Fruit fly (Drosophila melanogaster) whole organism, embryonic: ENCODE measurements around the gene cue.

Source experiments
- Bgb ChIP-seq: fragments of 200-800 bp; sonication (Bioruptor generic); IDR thresholded peaks from 2 replicates; pipeline ENCODE4 v1.3.6; 2022; ENCODE audit warnings: missing biosample characterization, missing genetic modification characterization; ENCODE audit not compliant: partially characterized antibody
- CG1024 ChIP-seq: fragments of 200-800 bp; sonication (Bioruptor generic); IDR thresholded peaks from 2 replicates; pipeline ENCODE4 v1.3.6; 2022; ENCODE audit warnings: missing biosample characterization, missing genetic modification characterization
- CG10267 ChIP-seq: fragments of 200-800 bp; sonication (Bioruptor generic); optimal IDR thresholded peaks from 2 replicates; lab custom pipeline; 2018; ENCODE audit warnings: missing biosample characterization, mild to moderate bottlenecking, missing genetic modification characterization, moderate library complexity
- CG10565 ChIP-seq: fragments of 200-800 bp; sonication (Bioruptor generic); optimal IDR thresholded peaks from 3 replicates; lab custom pipeline; 2016; ENCODE audit warnings: missing biosample characterization, mild to moderate bottlenecking, missing genetic modification characterization
- CG11723 ChIP-seq: fragments of 200-800 bp; sonication (Bioruptor generic); optimal IDR thresholded peaks from 2 replicates; lab custom pipeline; 2017; ENCODE audit warnings: missing biosample characterization, mild to moderate bottlenecking, missing genetic modification characterization
- CG12155 ChIP-seq: fragments of 200-800 bp; sonication (Bioruptor generic); optimal IDR thresholded peaks from 3 replicates; lab custom pipeline; 2016; ENCODE audit warnings: missing biosample characterization, missing genetic modification characterization
- CG12391 ChIP-seq: fragments of 200-800 bp; sonication (Bioruptor generic); optimal IDR thresholded peaks from 3 replicates; lab custom pipeline; 2018; ENCODE audit warnings: missing biosample characterization, mild to moderate bottlenecking, missing genetic modification characterization, moderate library complexity
- CG15514 ChIP-seq: fragments of 200-800 bp; sonication (Bioruptor generic); optimal IDR thresholded peaks from 3 replicates; lab custom pipeline; 2017; ENCODE audit warnings: missing biosample characterization, missing genetic modification characterization, mild to moderate bottlenecking, moderate library complexity, missing genetic modification reagents
- CG17361 ChIP-seq: fragments of 200-800 bp; sonication (Bioruptor generic); IDR thresholded peaks from 3 replicates; pipeline ENCODE4 v1.3.6; 2022; ENCODE audit warnings: missing biosample characterization, missing genetic modification characterization
- CG18476 ChIP-seq: fragments of 200-800 bp; sonication (Bioruptor generic); optimal IDR thresholded peaks from 2 replicates; lab custom pipeline; 2016; ENCODE audit warnings: missing biosample characterization, mild to moderate bottlenecking, missing genetic modification characterization
- CG30403 ChIP-seq: fragments of 200-800 bp; sonication (Bioruptor generic); optimal IDR thresholded peaks from 3 replicates; lab custom pipeline; 2016; ENCODE audit warnings: missing biosample characterization, missing genetic modification characterization
- CG30431 ChIP-seq: fragments of 200-800 bp; sonication (Bioruptor generic); optimal IDR thresholded peaks from 2 replicates; lab custom pipeline; 2017; ENCODE audit warnings: missing biosample characterization, missing genetic modification characterization
- CG31365 ChIP-seq: fragments of 200-800 bp; sonication (Bioruptor generic); optimal IDR thresholded peaks from 2 replicates; lab custom pipeline; 2018; ENCODE audit warnings: missing biosample characterization, mild to moderate bottlenecking, missing genetic modification characterization
- CG31441 ChIP-seq: fragments of 200-800 bp; sonication (Bioruptor generic); IDR thresholded peaks from 2 replicates; pipeline ENCODE4 v1.3.6; 2022; ENCODE audit warnings: missing biosample characterization, missing genetic modification characterization
- CG33213 ChIP-seq: fragments of 200-800 bp; sonication (Bioruptor generic); optimal IDR thresholded peaks from 3 replicates; lab custom pipeline; 2016; ENCODE audit warnings: missing biosample characterization, missing genetic modification characterization
- CG4820 ChIP-seq: fragments of 200-800 bp; sonication (Bioruptor generic); optimal IDR thresholded peaks from 3 replicates; lab custom pipeline; 2016; ENCODE audit warnings: missing biosample characterization, missing genetic modification characterization
- CG5245 ChIP-seq: fragments of 200-800 bp; sonication (Bioruptor generic); optimal IDR thresholded peaks from 3 replicates; lab custom pipeline; 2016; ENCODE audit warnings: missing biosample characterization, missing genetic modification characterization
- CG7357 ChIP-seq: fragments of 200-800 bp; sonication (Bioruptor generic); IDR thresholded peaks from 3 replicates; pipeline ENCODE4 v1.3.6; 2022; ENCODE audit warnings: missing biosample characterization, missing genetic modification characterization
- CG7839 ChIP-seq: fragments of 200-800 bp; sonication (Bioruptor generic); optimal IDR thresholded peaks from 3 replicates; lab custom pipeline; 2018; ENCODE audit warnings: missing biosample characterization, mild to moderate bottlenecking, missing genetic modification characterization, moderate library complexity
- CG8290 ChIP-seq, 3 experiments: fragments of 200-800 bp; sonication (Bioruptor generic); optimal IDR thresholded peaks; 2 replicates each; lab custom pipeline; 2016 to 2019; ENCODE audit warnings: missing biosample characterization in 3 of 3, missing genetic modification characterization in 3 of 3, mild to moderate bottlenecking in 2 of 3, moderate library complexity in 1 of 3
- CoRest ChIP-seq: fragments of 200-800 bp; sonication (Bioruptor generic); optimal IDR thresholded peaks from 3 replicates; lab custom pipeline; 2018; ENCODE audit warnings: missing biosample characterization, mild to moderate bottlenecking, missing genetic modification characterization, moderate library complexity
- D19B ChIP-seq: fragments of 200-800 bp; sonication (Bioruptor generic); optimal IDR thresholded peaks from 2 replicates; lab custom pipeline; 2017; ENCODE audit warnings: missing biosample characterization, mild to moderate bottlenecking, missing genetic modification characterization
- Dfd ChIP-seq, 2 experiments: fragments of >200 bp; optimal IDR thresholded peaks; 2 replicates each; lab custom pipeline; 2017; ENCODE audit warnings: missing biosample characterization in 2 of 2, missing genetic modification characterization in 2 of 2
- E2f2 ChIP-seq: fragments of 200-800 bp; sonication (Bioruptor generic); IDR thresholded peaks from 2 replicates; pipeline ENCODE4 v1.3.6; 2022; ENCODE audit warnings: missing biosample characterization, missing genetic modification characterization
- Hmx ChIP-seq: fragments of 200-800 bp; sonication (Bioruptor generic); optimal IDR thresholded peaks from 2 replicates; lab custom pipeline; 2016; ENCODE audit warnings: missing biosample characterization, missing genetic modification characterization
- NfI ChIP-seq: fragments of 200-800 bp; sonication (Bioruptor generic); optimal IDR thresholded peaks from 3 replicates; lab custom pipeline; 2018; ENCODE audit warnings: missing biosample characterization, mild to moderate bottlenecking, missing genetic modification characterization, moderate library complexity
- Pdp1 ChIP-seq, 2 experiments: fragments of 200-800 bp; sonication (Bioruptor generic); optimal IDR thresholded peaks; 3 replicates each; lab custom pipeline; 2016; ENCODE audit warnings: missing biosample characterization in 2 of 2, missing genetic modification characterization in 2 of 2, mild to moderate bottlenecking in 1 of 2, moderate library complexity in 1 of 2
- ase ChIP-seq: fragments of 200-800 bp; sonication (Bioruptor generic); IDR thresholded peaks from 3 replicates; pipeline ENCODE4 v1.3.6; 2022; ENCODE audit warnings: missing biosample characterization, missing genetic modification characterization
- az2 ChIP-seq: fragments of 200-800 bp; sonication (Bioruptor generic); optimal IDR thresholded peaks from 3 replicates; lab custom pipeline; 2016; ENCODE audit warnings: missing biosample characterization, missing genetic modification characterization
- bab2 ChIP-seq: fragments of 200-800 bp; sonication (Bioruptor generic); optimal IDR thresholded peaks from 2 replicates; lab custom pipeline; 2016; ENCODE audit warnings: missing biosample characterization, missing genetic modification characterization
- cad ChIP-seq: fragments of >200 bp; optimal IDR thresholded peaks from 2 replicates; lab custom pipeline; 2017; ENCODE audit warnings: missing biosample characterization, missing genetic modification characterization
- caup ChIP-seq: fragments of 200-800 bp; sonication (Bioruptor generic); optimal IDR thresholded peaks from 3 replicates; lab custom pipeline; 2017; ENCODE audit warnings: missing biosample characterization, mild to moderate bottlenecking, missing genetic modification characterization, moderate library complexity; ENCODE audit not compliant: severe bottlenecking
- chn ChIP-seq: fragments of 200-800 bp; sonication (Bioruptor generic); optimal IDR thresholded peaks from 2 replicates; lab custom pipeline; 2016; ENCODE audit warnings: missing biosample characterization, missing genetic modification characterization
- dmrt11E ChIP-seq: fragments of 200-800 bp; sonication (Bioruptor generic); optimal IDR thresholded peaks from 3 replicates; lab custom pipeline; 2018; ENCODE audit warnings: missing biosample characterization, mild to moderate bottlenecking, missing genetic modification characterization, moderate library complexity
- dpn ChIP-seq, 2 experiments: fragments of 200-800 bp; sonication (Bioruptor generic); optimal IDR thresholded peaks; 3 replicates each; lab custom pipeline; 2016; ENCODE audit warnings: missing biosample characterization in 2 of 2, missing genetic modification characterization in 2 of 2
- eyg ChIP-seq: fragments of 200-800 bp; sonication (Bioruptor generic); optimal IDR thresholded peaks from 3 replicates; lab custom pipeline; 2016; ENCODE audit warnings: missing biosample characterization, missing genetic modification characterization
- gsb ChIP-seq: fragments of 200-800 bp; sonication (Bioruptor generic); IDR thresholded peaks from 2 replicates; pipeline ENCODE4 v1.3.6; 2022; ENCODE audit warnings: missing biosample characterization, missing genetic modification characterization
- gsb-n ChIP-seq: fragments of 200-800 bp; sonication (Bioruptor generic); optimal IDR thresholded peaks from 3 replicates; lab custom pipeline; 2018; ENCODE audit warnings: missing biosample characterization, mild to moderate bottlenecking, missing genetic modification characterization
- jigr1 ChIP-seq: fragments of 200-800 bp; sonication (Bioruptor generic); IDR thresholded peaks from 3 replicates; pipeline ENCODE4 v1.3.6; 2022; ENCODE audit warnings: missing biosample characterization, missing genetic modification characterization
- lilli ChIP-seq: fragments of 200-800 bp; sonication (Bioruptor generic); optimal IDR thresholded peaks from 3 replicates; lab custom pipeline; 2016; ENCODE audit warnings: missing biosample characterization, missing genetic modification characterization
- phol ChIP-seq: fragments of 200-800 bp; sonication (Bioruptor generic); optimal IDR thresholded peaks from 3 replicates; lab custom pipeline; 2018; ENCODE audit warnings: missing biosample characterization, mild to moderate bottlenecking, missing genetic modification characterization, moderate library complexity
- pnt ChIP-seq: fragments of 200-800 bp; sonication (Bioruptor generic); optimal IDR thresholded peaks from 3 replicates; lab custom pipeline; 2016; ENCODE audit warnings: missing biosample characterization, missing genetic modification characterization
- sd ChIP-seq: fragments of 200-800 bp; sonication (Bioruptor generic); optimal IDR thresholded peaks from 3 replicates; lab custom pipeline; 2018; ENCODE audit warnings: missing biosample characterization, mild to moderate bottlenecking, missing genetic modification characterization, moderate library complexity
- seq ChIP-seq: fragments of 200-800 bp; sonication (Bioruptor generic); IDR thresholded peaks from 2 replicates; pipeline ENCODE4 v1.3.6; 2022; ENCODE audit warnings: missing biosample characterization, missing genetic modification characterization
- slp2 ChIP-seq: fragments of 200-800 bp; sonication (Bioruptor generic); optimal IDR thresholded peaks from 2 replicates; lab custom pipeline; 2016; ENCODE audit warnings: missing biosample characterization, missing genetic modification characterization
- tap ChIP-seq: fragments of 200-800 bp; optimal IDR thresholded peaks from 3 replicates; lab custom pipeline; 2019; ENCODE audit warnings: missing biosample characterization, mild to moderate bottlenecking, missing genetic modification characterization, moderate library complexity
- tin ChIP-seq: fragments of 200-800 bp; sonication (Bioruptor generic); optimal IDR thresholded peaks from 3 replicates; lab custom pipeline; 2016; ENCODE audit warnings: missing biosample characterization, missing genetic modification characterization
- ttk ChIP-seq: fragments of 200-800 bp; sonication (Bioruptor generic); IDR thresholded peaks from 2 replicates; pipeline ENCODE4 v2.1.2; 2022; ENCODE audit warnings: missing biosample characterization, missing genetic modification characterization
- usp ChIP-seq: fragments of >200 bp; optimal IDR thresholded peaks from 2 replicates; lab custom pipeline; 2017; ENCODE audit warnings: missing biosample characterization, missing genetic modification characterization
- vfl ChIP-seq: fragments of 200-800 bp; sonication (Bioruptor generic); optimal IDR thresholded peaks from 2 replicates; lab custom pipeline; 2016; ENCODE audit warnings: missing biosample characterization, missing genetic modification characterization

cue gene

dm6 chr3L:1548345-1548970, 31.4 kb upstream of the cue start (continued):
- TF ChIP-seq D19B (GFP tag; lab: Kevin White, UChicago) (peak; percentile 55), chn (GFP tag; lab: Kevin White, UChicago) (no peak), ase (GFP tag; lab: Robert Waterston, UW) (no peak), Bgb (GFP tag; lab: Robert Waterston, UW) (no peak), sd (tag; lab: Kevin White, UChicago) (no peak), dmrt11E (peak; percentile 30), CG10267 (tag; lab: Kevin White, UChicago) (peak; percentile 34), E2f2 (GFP tag; lab: Robert Waterston, UW) (peak; percentile 8; the same call in 1 of the 2 replicates), bab2 (GFP tag; lab: Kevin White, UChicago) (peak; percentile 14), CoRest (tag; lab: Kevin White, UChicago) (peak; percentile 70), vfl (GFP tag; lab: Kevin White, UChicago) (no peak), gsb (GFP tag; lab: Robert Waterston, UW) (0 out of 2 replicates have a peak, but pooled peaks have one; percentile 5), CG31365 (no peak), phol (tag; lab: Kevin White, UChicago) (peak; percentile 52), CG12391 (tag; lab: Kevin White, UChicago) (peak; percentile 54), Dfd (GFP tag; optimal IDR thresholded peaks at IDR 0.05; lab: Kevin White, UChicago) (peak in 1 of 2 experiments; percentile 74), dpn (GFP tag; optimal IDR thresholded peaks at IDR 0.05; lab: Kevin White, UChicago) (peak; percentile 64), CG10565 (GFP tag; lab: Kevin White, UChicago) (no peak), CG30403 (GFP tag; lab: Kevin White, UChicago) (peak; percentile 80), eyg (GFP tag; lab: Kevin White, UChicago) (no peak), CG5245 (peak; percentile 4), tap (tag; lab: Kevin White, UChicago) (peak; percentile 38), usp (GFP tag; lab: Kevin White, UChicago) (no peak), jigr1 (GFP tag; lab: Robert Waterston, UW) (no peak), lilli (peak; percentile 77), cad (GFP tag; lab: Kevin White, UChicago) (peak; percentile 33), CG7357 (no peak), CG7839 (tag; lab: Kevin White, UChicago) (peak; percentile 79), CG12155 (peak; percentile 65), ttk (GFP tag; lab: Robert Waterston, UW) (0 out of 2 replicates have a peak, but pooled peaks have one; percentile 22), Pdp1 (GFP tag; optimal IDR thresholded peaks at IDR 0.05; lab: Kevin White, UChicago) (peak; percentile 46 to 59), CG30431 (GFP tag; lab: Kevin White, UChicago) (no peak), seq (no peak; the same call in 1 of the 2 replicates), CG4820 (GFP tag; lab: Kevin White, UChicago) (peak; percentile 37), CG18476 (peak; percentile 31), caup (peak; percentile 48), tin (GFP tag; lab: Kevin White, UChicago) (peak; percentile 37), slp2 (GFP tag; lab: Kevin White, UChicago) (no peak), CG31441 (GFP tag; lab: Robert Waterston, UW) (peak; percentile 53), CG8290 (GFP tag; optimal IDR thresholded peaks at IDR 0.05; lab: Kevin White, UChicago) (no peak), CG8290 (tag; optimal IDR thresholded peaks at IDR 0.05; lab: Kevin White, UChicago) (no peak), CG33213 (GFP tag; lab: Kevin White, UChicago) (no peak), NfI (GFP tag; lab: Kevin White, UChicago) (peak; percentile 57), az2 (peak; percentile 40), gsb-n (no peak), CG15514 (GFP tag; lab: Kevin White, UChicago) (peak; percentile 48), CG17361 (GFP tag; lab: Robert Waterston, UW) (peak; percentile 68), pnt (GFP tag; lab: Kevin White, UChicago) (peak; percentile 33), Hmx (GFP tag; lab: Kevin White, UChicago) (peak; percentile 54), CG11723 (GFP tag; lab: Kevin White, UChicago) (peak; percentile 19), CG1024 (no peak)
